Fruit fly (Drosophila melanogaster): ENCODE data around the gene CG31789.

CG31789 gene

dm6 chr2L:18653328-18653675 is 47.6 kb downstream of the CG31789 start (continued):
- TF ChIP-seq nerfin-2 (GFP tag; IDR thresholded peaks at IDR 0.05; ENCODE audit: partially characterized antibody), result no peak
- TF ChIP-seq repo (GFP tag; optimal IDR thresholded peaks at IDR 0.05), result peak; percentile 17
- no peak for TF ChIP-seq CG16813 (GFP tag; IDR thresholded peaks at IDR 0.05; ENCODE audit: partially characterized antibody)
- no peak for TF ChIP-seq en (GFP tag; optimal IDR thresholded peaks at IDR 0.05)
- TF ChIP-seq CTCF (GFP tag; optimal IDR thresholded peaks at IDR 0.05), result no peak
- peak; percentile 30 for TF ChIP-seq CG11723 (GFP tag; optimal IDR thresholded peaks at IDR 0.05)
- TF ChIP-seq wor (GFP tag; IDR thresholded peaks at IDR 0.05), result peak; percentile 60
- no peak for TF ChIP-seq knrl (GFP tag; IDR thresholded peaks at IDR 0.05; ENCODE audit: partially characterized antibody)
- peak; percentile 97 for TF ChIP-seq Ets65A (GFP tag)
- no peak for TF ChIP-seq CG13287 (GFP tag; IDR thresholded peaks at IDR 0.05; ENCODE audit: partially characterized antibody)
- no peak for TF ChIP-seq Dbx (GFP tag; IDR thresholded peaks at IDR 0.05)
- TF ChIP-seq CG12391 (tag; optimal IDR thresholded peaks at IDR 0.05), result peak; percentile 49
- TF ChIP-seq pb (GFP tag; optimal IDR thresholded peaks at IDR 0.05), result peak; percentile 40
- TF ChIP-seq CG12071 (GFP tag; optimal IDR thresholded peaks at IDR 0.05), result peak; percentile 51
- TF ChIP-seq CG6791 (GFP tag; IDR thresholded peaks at IDR 0.05; ENCODE audit: partially characterized antibody), result no peak
- no peak for TF ChIP-seq jigr1 (GFP tag; IDR thresholded peaks at IDR 0.05)
- no peak for TF ChIP-seq CG30020 (tag; optimal IDR thresholded peaks at IDR 0.05)
- peak; percentile 63 for TF ChIP-seq CG32532 (GFP tag; IDR thresholded peaks at IDR 0.05)
- peak; percentile 29; the same call in 1 of the 2 replicates for TF ChIP-seq CG3847 (GFP tag; IDR thresholded peaks at IDR 0.05)
- no peak for TF ChIP-seq p53 (GFP tag; optimal IDR thresholded peaks at IDR 0.05)
- TF ChIP-seq CG6689 (GFP tag; IDR thresholded peaks at IDR 0.05), result peak; percentile 84
- peak; percentile 77 for TF ChIP-seq Ptx1 (GFP tag; IDR thresholded peaks at IDR 0.05)
- TF ChIP-seq Hr3 (GFP tag; optimal IDR thresholded peaks at IDR 0.05), result peak; percentile 17
- no peak for TF ChIP-seq CG9817 (tag; optimal IDR thresholded peaks at IDR 0.05)
- TF ChIP-seq prd (optimal IDR thresholded peaks at IDR 0.05), result no peak
- peak; percentile 94 for TF ChIP-seq prd (GFP tag; IDR thresholded peaks at IDR 0.05)
- TF ChIP-seq hbn (GFP tag; IDR thresholded peaks at IDR 0.05; ENCODE audit: partially characterized antibody), result no peak
- peak; percentile 44 for TF ChIP-seq slbo (GFP tag; IDR thresholded peaks at IDR 0.05)
- TF ChIP-seq B-H1 (GFP tag; IDR thresholded peaks at IDR 0.05), result peak; percentile 78
- no peak for TF ChIP-seq sna (GFP tag; IDR thresholded peaks at IDR 0.05; ENCODE audit: partially characterized antibody)
- TF ChIP-seq zfh1 (GFP tag; IDR thresholded peaks at IDR 0.05), result peak; percentile 93
- TF ChIP-seq zfh2 (GFP tag; optimal IDR thresholded peaks at IDR 0.05), result peak; percentile 13
- TF ChIP-seq tio (GFP tag; optimal IDR thresholded peaks at IDR 0.05), result no peak
- TF ChIP-seq CG9876 (GFP tag; optimal IDR thresholded peaks at IDR 0.05), result no peak
- TF ChIP-seq Nf-YB (GFP tag; optimal IDR thresholded peaks at IDR 0.05), result peak; percentile 3
- TF ChIP-seq Hr78 (GFP tag; optimal IDR thresholded peaks at IDR 0.05), result peak in 1 of 2 experiments; percentile 53
- TF ChIP-seq CG9932 (GFP tag; IDR thresholded peaks at IDR 0.05), result no peak
- no peak for TF ChIP-seq hkb (optimal IDR thresholded peaks at IDR 0.05)
- TF ChIP-seq hkb (GFP tag; IDR thresholded peaks at IDR 0.05), result peak; percentile 67; the same call in 1 of the 2 replicates
- peak; percentile 91 for TF ChIP-seq corto (GFP tag; optimal IDR thresholded peaks at IDR 0.05)
- TF ChIP-seq Dip3 (GFP tag; optimal IDR thresholded peaks at IDR 0.05), result no peak
- TF ChIP-seq Stat92E (GFP tag; optimal IDR thresholded peaks at IDR 0.05), result peak in 1 of 3 experiments; percentile 78
- TF ChIP-seq CG4328 (GFP tag; optimal IDR thresholded peaks at IDR 0.05), result no peak
- TF ChIP-seq BEAF-32 (GFP tag; optimal IDR thresholded peaks at IDR 0.05), result no peak
- TF ChIP-seq lmd (GFP tag; IDR thresholded peaks at IDR 0.05), result peak; percentile 75
- TF ChIP-seq CG13894 (tag; optimal IDR thresholded peaks at IDR 0.05), result no peak
- TF ChIP-seq Spps (tag; optimal IDR thresholded peaks at IDR 0.05), result peak; percentile 83
- TF ChIP-seq Hr51 (GFP tag; optimal IDR thresholded peaks at IDR 0.05), result peak in 1 of 2 experiments; percentile 57
- no peak for TF ChIP-seq CG42726 (GFP tag; IDR thresholded peaks at IDR 0.05; ENCODE audit: partially characterized antibody)
- peak; percentile 53 for TF ChIP-seq CG1602 (GFP tag; optimal IDR thresholded peaks at IDR 0.05)
- no peak for TF ChIP-seq CG12744 (GFP tag; optimal IDR thresholded peaks at IDR 0.05)
